Worm (Caenorhabditis elegans) whole organism, L1 larva: Measurements from ENCODE around the gene srsx-19.
A peak's percentile ranks its signal among the peaks of the same experiment; 100 is the strongest.

Source experiments
- aha-1 ChIP-seq: fragments of 150-350 bp; optimal IDR thresholded peaks from 2 replicates; lab custom pipeline; 2014; ENCODE audit warnings: missing biosample characterization, missing genetic modification characterization
- ceh-63 ChIP-seq: fragments of 200-800 bp; sonication (Bioruptor generic); optimal IDR thresholded peaks from 2 replicates; lab custom pipeline; 2018; ENCODE audit warnings: mild to moderate bottlenecking, missing genetic modification characterization, missing compliant biosample characterization
- ceh-8 ChIP-seq: fragments of 200-800 bp; sonication (Bioruptor generic); optimal IDR thresholded peaks from 2 replicates; lab custom pipeline; 2018; ENCODE audit warnings: mild to moderate bottlenecking, missing genetic modification characterization, moderate library complexity, missing compliant biosample characterization
- ceh-88 ChIP-seq: fragments of 200-800 bp; sonication (Bioruptor generic); IDR thresholded peaks from 2 replicates; pipeline ENCODE4 v1.3.6; 2022; ENCODE audit warnings: missing genetic modification characterization, missing compliant biosample characterization
- ceh-90 ChIP-seq: sonication (generic microtip); optimal IDR thresholded peaks from 2 replicates; lab custom pipeline; 2016; ENCODE audit warnings: missing genetic modification characterization, missing compliant biosample characterization
- dpl-1 ChIP-seq, 3 experiments: fragments of 150-350 bp in 2 of 3; sonication (generic microtip) in 1 of 3; optimal IDR thresholded peaks; 2 replicates each; lab custom pipeline; 2014 to 2017; ENCODE audit warnings: missing biosample characterization in 3 of 3, missing genetic modification characterization in 3 of 3, missing genetic modification reagents in 3 of 3
- efl-1 ChIP-seq, 4 experiments: fragments of 150-350 bp; optimal IDR thresholded peaks in 3 of 4; peaks in 1 of 4; 1 replicate in 1 of 4; 2 replicates in 3 of 4; lab custom pipeline; 2014; ENCODE audit warnings: missing biosample characterization in 2 of 4, missing genetic modification characterization in 2 of 4, missing genetic modification reagents in 2 of 4
- efl-3 ChIP-seq: fragments of 200-800 bp; sonication (Bioruptor generic); optimal IDR thresholded peaks from 2 replicates; lab custom pipeline; 2018; ENCODE audit warnings: mild to moderate bottlenecking, missing genetic modification characterization, missing compliant biosample characterization
- egl-27 ChIP-seq, 2 experiments: fragments of 150-350 bp in 1 of 2; sonication (generic microtip); optimal IDR thresholded peaks; 3 replicates each; lab custom pipeline; 2017 to 2018; ENCODE audit warnings: missing biosample characterization in 2 of 2, missing genetic modification characterization in 2 of 2, missing genetic modification reagents in 2 of 2
- elt-2 ChIP-seq: sonication (generic microtip); optimal IDR thresholded peaks from 2 replicates; lab custom pipeline; 2016; ENCODE audit warnings: missing genetic modification characterization, mild to moderate bottlenecking, inconsistent platforms, missing compliant biosample characterization, missing genetic modification reagents
- elt-3 ChIP-seq, 6 experiments: fragments of 150-350 bp in 1 of 6; sonication (generic microtip); optimal IDR thresholded peaks; 2 replicates each; lab custom pipeline; 2017 to 2018; ENCODE audit warnings: missing biosample characterization in 6 of 6, missing genetic modification characterization in 6 of 6, inconsistent platforms in 1 of 6
- fkh-4 ChIP-seq: sonication (generic microtip); optimal IDR thresholded peaks from 2 replicates; lab custom pipeline; 2016; ENCODE audit warnings: missing compliant biosample characterization, missing genetic modification characterization, borderline replicate concordance
- fkh-8 ChIP-seq: sonication (generic microtip); optimal IDR thresholded peaks from 2 replicates; lab custom pipeline; 2016; ENCODE audit warnings: mild to moderate bottlenecking, missing genetic modification characterization, missing compliant biosample characterization
- grh-1 ChIP-seq: fragments of 200-800 bp; sonication (Bioruptor generic); IDR thresholded peaks from 2 replicates; pipeline ENCODE4 v1.3.6; 2022; ENCODE audit warnings: missing genetic modification reagents, missing genetic modification characterization, missing compliant biosample characterization
- hlh-4 ChIP-seq: sonication (generic microtip); optimal IDR thresholded peaks from 2 replicates; lab custom pipeline; 2016; ENCODE audit warnings: mild to moderate bottlenecking, missing genetic modification characterization, missing compliant biosample characterization
- irx-1 ChIP-seq: sonication (generic microtip); optimal IDR thresholded peaks from 2 replicates; lab custom pipeline; 2016; ENCODE audit warnings: missing genetic modification characterization, missing compliant biosample characterization
- lin-14 ChIP-seq: fragments of 200-800 bp; sonication (Bioruptor generic); optimal IDR thresholded peaks from 2 replicates; lab custom pipeline; 2018; ENCODE audit warnings: mild to moderate bottlenecking, missing genetic modification characterization, moderate library complexity, missing compliant biosample characterization
- lin-15B ChIP-seq: fragments of 150-350 bp; sonication (generic microtip); optimal IDR thresholded peaks from 3 replicates; lab custom pipeline; 2014; ENCODE audit warnings: missing biosample characterization, missing genetic modification characterization
- lin-35 ChIP-seq, 2 experiments: fragments of 150-350 bp; optimal IDR thresholded peaks; 2 replicates each; lab custom pipeline; 2014; ENCODE audit warnings: missing biosample characterization in 2 of 2, missing genetic modification characterization in 2 of 2, missing genetic modification reagents in 2 of 2
- lir-3 ChIP-seq: sonication (generic microtip); optimal IDR thresholded peaks from 2 replicates; lab custom pipeline; 2016; ENCODE audit warnings: mild to moderate bottlenecking, missing genetic modification characterization, moderate library complexity, missing compliant biosample characterization; ENCODE audit not compliant: poor library complexity
- mef-2 ChIP-seq: fragments of 150-350 bp; optimal IDR thresholded peaks from 2 replicates; lab custom pipeline; 2014; ENCODE audit warnings: missing biosample characterization, missing genetic modification characterization
- nhr-237 ChIP-seq: fragments of 150-350 bp; optimal IDR thresholded peaks from 2 replicates; lab custom pipeline; 2014; ENCODE audit warnings: missing biosample characterization, missing genetic modification characterization
- nhr-76 ChIP-seq: sonication (generic microtip); optimal IDR thresholded peaks from 2 replicates; lab custom pipeline; 2017; ENCODE audit warnings: missing biosample characterization, missing genetic modification characterization
- nhr-84 ChIP-seq: sonication (generic microtip); optimal IDR thresholded peaks from 2 replicates; lab custom pipeline; 2017; ENCODE audit warnings: missing biosample characterization, missing genetic modification characterization
- pag-3 ChIP-seq: sonication (generic microtip); optimal IDR thresholded peaks from 2 replicates; lab custom pipeline; 2017; ENCODE audit warnings: missing genetic modification characterization, mild to moderate bottlenecking, missing compliant biosample characterization, antibody characterized with exemption, borderline replicate concordance; ENCODE audit not compliant: insufficient read depth
- pax-3 ChIP-seq: fragments of 200-800 bp; sonication (Bioruptor generic); optimal IDR thresholded peaks from 2 replicates; lab custom pipeline; 2018; ENCODE audit warnings: mild to moderate bottlenecking, missing genetic modification characterization, moderate library complexity, missing compliant biosample characterization
- rnt-1 ChIP-seq: sonication (generic microtip); optimal IDR thresholded peaks from 2 replicates; lab custom pipeline; 2016; ENCODE audit warnings: mild to moderate bottlenecking, missing genetic modification characterization, moderate library complexity, missing compliant biosample characterization
- skn-1 ChIP-seq: fragments of 150-350 bp; optimal IDR thresholded peaks from 2 replicates; lab custom pipeline; 2014; ENCODE audit warnings: missing biosample characterization, missing genetic modification characterization
- sox-4 ChIP-seq: sonication (generic microtip); optimal IDR thresholded peaks from 2 replicates; lab custom pipeline; 2016; ENCODE audit warnings: missing genetic modification characterization, missing compliant biosample characterization
- tbx-2 ChIP-seq: sonication (generic microtip); optimal IDR thresholded peaks from 2 replicates; lab custom pipeline; 2016; ENCODE audit warnings: missing genetic modification characterization, missing compliant biosample characterization
- unc-30 ChIP-seq: sonication (generic microtip); optimal IDR thresholded peaks from 2 replicates; lab custom pipeline; 2017; ENCODE audit warnings: missing biosample characterization, missing genetic modification characterization
- vab-15 ChIP-seq: sonication (generic microtip); optimal IDR thresholded peaks from 2 replicates; lab custom pipeline; 2017; ENCODE audit warnings: missing genotype, mild to moderate bottlenecking, missing genetic modification characterization, missing compliant biosample characterization
- xbp-1 ChIP-seq: sonication (generic microtip); optimal IDR thresholded peaks from 2 replicates; lab custom pipeline; 2016; ENCODE audit warnings: missing genetic modification characterization, missing compliant biosample characterization
- zag-1 ChIP-seq: fragments of 150-350 bp; optimal IDR thresholded peaks from 2 replicates; lab custom pipeline; 2014; ENCODE audit warnings: missing biosample characterization, missing genetic modification characterization
- zip-4 ChIP-seq: fragments of 200-800 bp; sonication (Bioruptor generic); optimal IDR thresholded peaks from 2 replicates; lab custom pipeline; 2018; ENCODE audit warnings: mild to moderate bottlenecking, missing genetic modification characterization, moderate library complexity, missing compliant biosample characterization
- ztf-11 ChIP-seq, 2 experiments: sonication (generic microtip); optimal IDR thresholded peaks; 2 replicates each; lab custom pipeline; 2016 to 2017; ENCODE audit warnings: missing genetic modification characterization in 2 of 2, missing biosample characterization in 1 of 2, missing compliant biosample characterization in 1 of 2

Gene srsx-19

DNA sequence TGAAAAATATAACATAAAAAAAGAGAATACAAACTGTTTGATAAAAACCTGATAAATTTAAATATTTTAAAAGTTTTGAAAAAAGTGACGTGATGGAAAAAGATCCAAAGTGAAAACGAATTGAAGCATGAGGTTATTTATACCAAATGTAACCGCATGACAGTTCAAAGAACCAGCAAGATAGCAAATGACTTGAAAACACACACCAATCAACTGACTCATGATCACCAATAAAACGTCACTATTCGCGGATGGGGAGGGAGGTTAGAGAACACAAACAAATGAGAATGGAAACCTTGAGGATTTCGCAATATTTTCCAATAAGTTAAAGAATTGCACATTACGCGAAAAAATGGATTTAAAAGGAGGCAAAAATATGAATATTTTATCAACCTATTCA lies 21.9 kb downstream of the srsx-19 start, which contains the start of gene C06B3.7 (continued):
- TF ChIP-seq egl-27 (tag; optimal IDR thresholded peaks at IDR 0.05; lab: Kevin White, UChicago) (no peak), tbx-2 (tag; lab: Kevin White, UChicago) (peak; percentile 75), unc-30 (no peak), nhr-76 (no peak), ceh-88 (GFP tag; lab: Robert Waterston, UW) (peak; percentile 33; the same call in 1 of the 2 replicates), nhr-84 (no peak), lin-14 (peak; percentile 95), grh-1 (no peak), fkh-4 (tag; lab: Kevin White, UChicago) (no peak), irx-1 (tag; lab: Kevin White, UChicago) (peak; percentile 63)

DNA sequence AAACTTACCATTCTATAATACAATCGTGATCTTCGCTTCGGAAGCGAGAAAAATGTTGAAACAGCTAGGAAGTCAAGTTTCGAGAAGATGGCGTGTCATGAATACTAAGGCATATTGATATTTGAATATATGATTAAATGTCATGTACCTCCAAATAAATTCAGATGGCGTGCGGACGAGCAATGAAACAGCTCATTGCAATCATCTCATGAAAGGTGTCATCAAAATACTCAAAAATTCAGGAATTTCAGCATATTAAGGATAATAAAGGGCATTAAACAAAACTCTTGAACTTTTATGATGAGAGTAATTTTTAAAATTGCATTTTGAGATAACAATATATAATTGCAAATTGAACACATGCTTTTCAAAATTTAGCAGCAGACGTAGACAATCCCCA lies 27.9 kb downstream of the srsx-19 start, which contains the start of gene gcy-32:
gcy-32 (minus strand) TSS at position 101 of the 400 bp plus-strand sequence.
- TF ChIP-seq grh-1 (no peak), mef-2 (tag; lab: Kevin White, UChicago) (no peak), ceh-63 (GFP tag; lab: Kevin White, UChicago) (no peak), lin-15B (tag; lab: Kevin White, UChicago) (no peak), pax-3 (tag; lab: Kevin White, UChicago) (no peak), tbx-2 (tag; lab: Kevin White, UChicago) (no peak), elt-2 (tag; lab: Kevin White, UChicago) (no peak), zag-1 (no peak), fkh-8 (tag; lab: Kevin White, UChicago) (no peak), nhr-237 (tag; lab: Kevin White, UChicago) (no peak), ceh-8 (no peak), zip-4 (GFP tag; lab: Kevin White, UChicago) (no peak)

DNA sequence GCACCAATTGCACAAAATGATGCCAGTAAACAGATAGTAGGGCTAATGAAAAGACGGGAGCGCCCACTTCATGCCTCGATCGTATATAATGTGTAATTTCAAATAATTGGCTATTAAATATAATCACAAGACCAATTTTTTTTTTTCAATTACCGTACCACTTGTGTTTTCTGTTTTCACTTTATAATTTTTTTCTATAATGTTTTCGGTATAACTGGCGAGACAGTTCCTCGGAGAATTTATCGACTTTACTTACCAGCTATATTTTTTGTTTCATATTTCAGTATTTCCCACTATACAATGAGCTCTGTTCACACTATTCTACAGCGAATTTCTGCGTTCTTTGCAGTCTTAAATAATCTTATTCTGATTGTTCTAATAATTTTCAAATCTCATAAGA lies 28.7 kb downstream of the srsx-19 start, which contains the start of gene str-252:
str-252 (plus strand) TSS at position 301 of the 400 bp plus-strand sequence.
- no peak for TF ChIP-seq hlh-4
- no peak for TF ChIP-seq ceh-90
- no peak for TF ChIP-seq vab-15 (tag; lab: Kevin White, UChicago)
- no peak for TF ChIP-seq efl-1 (optimal IDR thresholded peaks at IDR 0.05; lab: Kevin White, UChicago)
- TF ChIP-seq efl-1 (GFP tag; optimal IDR thresholded peaks at IDR 0.05 in 1 of 2; lab: Kevin White, UChicago), result no peak
- no peak for TF ChIP-seq elt-3 (tag; optimal IDR thresholded peaks at IDR 0.05; lab: Kevin White, UChicago)

DNA sequence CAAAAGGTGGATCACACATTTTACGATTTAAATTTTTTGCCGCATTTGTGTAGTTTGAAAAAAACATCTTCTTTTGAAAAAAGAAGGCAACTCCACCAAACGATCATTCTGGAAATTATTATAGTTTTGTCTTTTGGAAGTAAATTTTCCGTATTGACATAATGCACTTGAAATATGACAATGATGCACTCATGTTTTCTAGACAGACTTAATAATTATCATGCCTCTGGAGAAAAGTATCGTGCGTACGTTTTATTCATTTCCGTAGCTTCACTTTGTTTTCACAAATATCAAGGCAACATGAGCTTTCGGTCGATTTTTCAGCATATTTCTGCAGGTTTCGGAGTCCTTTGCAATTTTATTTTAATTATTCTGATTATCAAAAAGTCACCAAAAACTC lies 30.9 kb downstream of the srsx-19 start, which contains the start of gene str-250:
str-250 (plus strand) TSS at position 301 of the 400 bp plus-strand sequence.
- TF ChIP-seq aha-1 (tag; lab: Kevin White, UChicago) (no peak), sox-4 (tag; lab: Kevin White, UChicago) (no peak), rnt-1 (tag; lab: Kevin White, UChicago) (no peak), xbp-1 (no peak), zip-4 (GFP tag; lab: Kevin White, UChicago) (no peak), lin-35 (GFP tag; optimal IDR thresholded peaks at IDR 0.05; lab: Kevin White, UChicago) (no peak), ztf-11 (tag; optimal IDR thresholded peaks at IDR 0.05; lab: Kevin White, UChicago) (no peak), lir-3 (tag; lab: Kevin White, UChicago) (no peak), efl-3 (GFP tag; lab: Kevin White, UChicago) (no peak), skn-1 (tag; lab: Kevin White, UChicago) (no peak), dpl-1 (GFP tag; optimal IDR thresholded peaks at IDR 0.05; lab: Kevin White, UChicago) (no peak), pag-3 (tag; lab: Kevin White, UChicago) (no peak)
- TF ChIP-seq, all 84 proteins: peak for 0
